Worm (Caenorhabditis elegans): ENCODE results near the gene ugt-66.

The ugt-66 gene

ce11 chrIII:6216833-6217466 is 22.6 kb upstream of the ugt-66 start, which contains the start of gene hot-4:
hot-4 (plus strand) TSS chrIII:6217416.
- TF ChIP-seq unc-120 (tag; optimal IDR thresholded peaks at IDR 0.05; ENCODE audit: poor library complexity, severe bottlenecking) (no peak), unc-62 (GFP tag; optimal IDR thresholded peaks at IDR 0.05) (no peak), blmp-1 (tag; optimal IDR thresholded peaks at IDR 0.05) (no peak), mab-5 (tag; optimal IDR thresholded peaks at IDR 0.05) (no peak), flh-1 (GFP tag; optimal IDR thresholded peaks at IDR 0.05) (no peak), nhr-76 (tag; optimal IDR thresholded peaks at IDR 0.05) (no peak), tbx-8 (GFP tag; optimal IDR thresholded peaks at IDR 0.05) (no peak), bed-3 (GFP tag; optimal IDR thresholded peaks at IDR 0.05) (no peak), sptf-1 (tag; optimal IDR thresholded peaks at IDR 0.05) (no peak), elt-1 (tag; optimal IDR thresholded peaks at IDR 0.05; ENCODE audit: borderline replicate concordance, insufficient read depth) (no peak), ces-1 (GFP tag; optimal IDR thresholded peaks at IDR 0.05) (no peak), ceh-83 (GFP tag; optimal IDR thresholded peaks at IDR 0.05) (no peak), ceh-43 (GFP tag; optimal IDR thresholded peaks at IDR 0.05) (no peak), mep-1 (tag; optimal IDR thresholded peaks at IDR 0.05) (no peak), cnd-1 (tag; optimal IDR thresholded peaks at IDR 0.05) (no peak), nhr-12 (tag; optimal IDR thresholded peaks at IDR 0.05) (no peak), unc-39 (tag; optimal IDR thresholded peaks at IDR 0.05) (no peak), snpc-4 (tag; optimal IDR thresholded peaks at IDR 0.05) (no peak), hlh-1 (tag; optimal IDR thresholded peaks at IDR 0.05) (no peak)

ce11 chrIII:6215943-6216342 is 21.6 kb upstream of the ugt-66 start:
- no peak for TF ChIP-seq sem-2 (GFP tag; optimal IDR thresholded peaks at IDR 0.05)

ce11 chrIII:6215476-6215875 is 21.1 kb upstream of the ugt-66 start, which contains the start of gene C23G10.11:
C23G10.11 (minus strand) TSS chrIII:6215576.
- no peak for TF ChIP-seq lsy-2 (tag; optimal IDR thresholded peaks at IDR 0.05)
- TF ChIP-seq blmp-1 (tag; optimal IDR thresholded peaks at IDR 0.05) = no peak
- TF ChIP-seq ham-2 (GFP tag; optimal IDR thresholded peaks at IDR 0.05) = no peak
- no peak for TF ChIP-seq elt-1 (tag; optimal IDR thresholded peaks at IDR 0.05; ENCODE audit: borderline replicate concordance, insufficient read depth)
- no peak for TF ChIP-seq drap-1 (GFP tag; optimal IDR thresholded peaks at IDR 0.05)
- no peak for TF ChIP-seq nhr-28 (tag; optimal IDR thresholded peaks at IDR 0.05)
- no peak for TF ChIP-seq nhr-12 (tag; optimal IDR thresholded peaks at IDR 0.05)
- TF ChIP-seq nhr-2 (tag; optimal IDR thresholded peaks at IDR 0.05) = no peak
- TF ChIP-seq ceh-83 (GFP tag; optimal IDR thresholded peaks at IDR 0.05) = no peak

- TF ChIP-seq elt-3 (tag; optimal IDR thresholded peaks at IDR 0.05) (no peak), lsy-2 (tag; optimal IDR thresholded peaks at IDR 0.05) (no peak), drap-1 (GFP tag; optimal IDR thresholded peaks at IDR 0.05) (no peak)
Observed at ce11 chrIII:6213915-6214314, 19.5 kb upstream of the ugt-66 start, which contains the start of gene C23G10.10. C23G10.10 (minus strand) TSS chrIII:6214015.

- no peak for TF ChIP-seq sptf-1 (tag; optimal IDR thresholded peaks at IDR 0.05)
- TF ChIP-seq blmp-1 (tag; optimal IDR thresholded peaks at IDR 0.05) = no peak
- no peak for TF ChIP-seq M03D4.4 (tag; optimal IDR thresholded peaks at IDR 0.05)
- no peak for TF ChIP-seq bed-3 (GFP tag; optimal IDR thresholded peaks at IDR 0.05)
- TF ChIP-seq ceh-43 (GFP tag; optimal IDR thresholded peaks at IDR 0.05) = no peak
- no peak for TF ChIP-seq nhr-2 (tag; optimal IDR thresholded peaks at IDR 0.05)
- no peak for TF ChIP-seq ham-2 (GFP tag; optimal IDR thresholded peaks at IDR 0.05)
- TF ChIP-seq unc-39 (tag; optimal IDR thresholded peaks at IDR 0.05) = no peak
- no peak for TF ChIP-seq ztf-11 (tag; optimal IDR thresholded peaks at IDR 0.05)
- TF ChIP-seq ceh-83 (GFP tag; optimal IDR thresholded peaks at IDR 0.05) = no peak
- no peak for TF ChIP-seq nhr-12 (tag; optimal IDR thresholded peaks at IDR 0.05)
Observed at ce11 chrIII:6210215-6210822, 15.9 kb upstream of the ugt-66 start.

ce11 chrIII:6208984-6209383 is 14.6 kb upstream of the ugt-66 start, which contains the start of gene C23G10.1:
C23G10.1 (plus strand) TSS chrIII:6209284.
- no peak for TF ChIP-seq lin-13 (tag; optimal IDR thresholded peaks at IDR 0.05)
- no peak for TF ChIP-seq nhr-12 (tag; optimal IDR thresholded peaks at IDR 0.05)
- no peak for TF ChIP-seq pha-4 (tag; optimal IDR thresholded peaks at IDR 0.05)
- TF ChIP-seq ceh-39 (tag; optimal IDR thresholded peaks at IDR 0.05) = no peak
- no peak for TF ChIP-seq mep-1 (tag; optimal IDR thresholded peaks at IDR 0.05)
- no peak for TF ChIP-seq ham-2 (GFP tag; optimal IDR thresholded peaks at IDR 0.05)
- no peak for TF ChIP-seq elt-1 (tag; optimal IDR thresholded peaks at IDR 0.05; ENCODE audit: borderline replicate concordance, insufficient read depth)
- no peak for TF ChIP-seq unc-62 (GFP tag; optimal IDR thresholded peaks at IDR 0.05)
- TF ChIP-seq lin-32 (GFP tag; optimal IDR thresholded peaks at IDR 0.05) = no peak
- no peak for TF ChIP-seq blmp-1 (tag; optimal IDR thresholded peaks at IDR 0.05)
- no peak for TF ChIP-seq ces-1 (GFP tag; optimal IDR thresholded peaks at IDR 0.05)
- TF ChIP-seq ceh-43 (GFP tag; optimal IDR thresholded peaks at IDR 0.05) = no peak
- TF ChIP-seq flh-1 (GFP tag; optimal IDR thresholded peaks at IDR 0.05) = no peak
- TF ChIP-seq sptf-1 (tag; optimal IDR thresholded peaks at IDR 0.05) = no peak
- TF ChIP-seq lsy-2 (tag; optimal IDR thresholded peaks at IDR 0.05) = no peak
- TF ChIP-seq mls-2 (tag; optimal IDR thresholded peaks at IDR 0.05) = no peak
- TF ChIP-seq ceh-83 (GFP tag; optimal IDR thresholded peaks at IDR 0.05) = no peak
- no peak for TF ChIP-seq drap-1 (GFP tag; optimal IDR thresholded peaks at IDR 0.05)
